Fruit fly (Drosophila melanogaster): ENCODE results near the gene obst-A.
"Not testable (repeated sequence)": the region's sequence is repeated elsewhere in the genome, so short reads cannot be mapped to it uniquely, and the experiment has no call there.

The obst-A gene

DNA sequence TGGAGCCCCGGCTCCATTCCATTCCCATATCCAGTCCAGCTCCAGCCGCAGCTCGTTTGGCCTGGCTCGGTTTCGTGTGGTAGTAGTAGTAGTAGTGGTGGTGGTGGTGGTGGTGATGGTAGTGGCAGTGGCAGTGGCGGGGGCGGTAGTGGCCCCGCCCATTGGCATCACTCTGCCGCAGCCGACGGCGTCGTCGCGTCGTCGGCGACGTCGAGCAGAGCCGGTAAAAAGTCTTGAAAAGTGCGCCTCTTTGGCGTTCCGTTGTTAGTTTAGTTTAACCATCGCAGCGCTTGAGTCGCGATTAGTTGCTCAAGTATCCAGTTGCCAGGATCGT is at the start of gene obst-A:
obst-A (plus strand) TSS at position 248 of the 334 bp plus-strand sequence.
- no peak for TF ChIP-seq Myc (optimal IDR thresholded peaks at IDR 0.05)
- no peak for TF ChIP-seq insv (optimal IDR thresholded peaks at IDR 0.05)
- TF ChIP-seq psq (optimal IDR thresholded peaks at IDR 0.05), result no peak
- TF ChIP-seq h (optimal IDR thresholded peaks at IDR 0.05), result no peak
- no peak for TF ChIP-seq ttk (optimal IDR thresholded peaks at IDR 0.05)
- TF ChIP-seq Sin3A (optimal IDR thresholded peaks at IDR 0.05), result no peak

DNA sequence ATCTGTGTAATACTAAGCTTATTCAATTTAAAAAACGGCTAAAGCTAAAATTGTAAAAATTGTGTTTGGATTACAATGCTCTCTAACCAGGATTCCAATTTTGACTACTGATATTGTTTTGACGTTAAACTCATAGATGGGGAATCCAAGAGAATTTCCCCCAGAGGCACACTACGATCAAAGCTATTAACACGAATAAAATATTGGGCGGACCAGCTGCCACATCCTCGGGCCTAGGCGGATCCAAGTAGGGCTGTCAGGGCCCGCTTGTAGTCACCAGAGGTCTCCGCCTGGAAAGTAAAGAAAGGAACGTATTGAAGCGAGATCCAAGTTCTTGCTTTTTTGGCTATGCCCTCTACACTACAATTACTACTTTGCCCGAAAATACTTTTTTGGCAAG is 45.5 kb upstream of the obst-A start, which contains the start of gene Sdic3:
Sdic3 (minus strand) TSS at position 101 of the 400 bp plus-strand sequence.
- TF ChIP-seq psq, Myc, insv (optimal IDR thresholded peaks at IDR 0.05): not testable (repeated sequence)

DNA sequence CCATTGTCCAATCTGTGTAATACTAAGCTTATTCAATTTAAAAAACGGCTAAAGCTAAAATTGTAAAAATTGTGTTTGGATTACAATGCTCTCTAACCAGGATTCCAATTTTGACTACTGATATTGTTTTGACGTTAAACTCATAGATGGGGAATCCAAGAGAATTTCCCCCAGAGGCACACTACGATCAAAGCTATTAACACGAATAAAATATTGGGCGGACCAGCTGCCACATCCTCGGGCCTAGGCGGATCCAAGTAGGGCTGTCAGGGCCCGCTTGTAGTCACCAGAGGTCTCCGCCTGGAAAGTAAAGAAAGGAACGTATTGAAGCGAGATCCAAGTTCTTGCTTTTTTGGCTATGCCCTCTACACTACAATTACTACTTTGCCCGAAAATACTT is 37.8 kb upstream of the obst-A start, which contains the start of gene SdicA:
SdicA (minus strand) TSS at position 101 of the 400 bp plus-strand sequence.
- not testable (repeated sequence) for TF ChIP-seq h, Myc, insv (optimal IDR thresholded peaks at IDR 0.05)

DNA sequence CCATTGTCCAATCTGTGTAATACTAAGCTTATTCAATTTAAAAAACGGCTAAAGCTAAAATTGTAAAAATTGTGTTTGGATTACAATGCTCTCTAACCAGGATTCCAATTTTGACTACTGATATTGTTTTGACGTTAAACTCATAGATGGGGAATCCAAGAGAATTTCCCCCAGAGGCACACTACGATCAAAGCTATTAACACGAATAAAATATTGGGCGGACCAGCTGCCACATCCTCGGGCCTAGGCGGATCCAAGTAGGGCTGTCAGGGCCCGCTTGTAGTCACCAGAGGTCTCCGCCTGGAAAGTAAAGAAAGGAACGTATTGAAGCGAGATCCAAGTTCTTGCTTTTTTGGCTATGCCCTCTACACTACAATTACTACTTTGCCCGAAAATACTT is 30.2 kb upstream of the obst-A start, which contains the start of gene SdicB:
SdicB (minus strand) TSS at position 101 of the 400 bp plus-strand sequence.
- TF ChIP-seq Sin3A, insv, Myc (optimal IDR thresholded peaks at IDR 0.05): not testable (repeated sequence)

DNA sequence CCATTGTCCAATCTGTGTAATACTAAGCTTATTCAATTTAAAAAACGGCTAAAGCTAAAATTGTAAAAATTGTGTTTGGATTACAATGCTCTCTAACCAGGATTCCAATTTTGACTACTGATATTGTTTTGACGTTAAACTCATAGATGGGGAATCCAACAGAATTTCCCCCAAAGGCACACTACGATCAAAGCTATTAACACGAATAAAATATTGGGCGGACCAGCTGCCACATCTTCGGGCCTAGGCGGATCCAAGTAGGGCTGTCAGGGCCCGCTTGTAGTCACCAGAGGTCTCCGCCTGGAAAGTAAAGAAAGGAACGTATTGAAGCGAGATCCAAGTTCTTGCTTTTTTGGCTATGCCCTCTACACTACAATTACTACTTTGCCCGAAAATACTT is 22.5 kb upstream of the obst-A start, which contains the start of gene SdicC:
SdicC (minus strand) TSS at position 101 of the 400 bp plus-strand sequence.
- TF ChIP-seq psq, Myc, ttk (optimal IDR thresholded peaks at IDR 0.05): not testable (repeated sequence)

DNA sequence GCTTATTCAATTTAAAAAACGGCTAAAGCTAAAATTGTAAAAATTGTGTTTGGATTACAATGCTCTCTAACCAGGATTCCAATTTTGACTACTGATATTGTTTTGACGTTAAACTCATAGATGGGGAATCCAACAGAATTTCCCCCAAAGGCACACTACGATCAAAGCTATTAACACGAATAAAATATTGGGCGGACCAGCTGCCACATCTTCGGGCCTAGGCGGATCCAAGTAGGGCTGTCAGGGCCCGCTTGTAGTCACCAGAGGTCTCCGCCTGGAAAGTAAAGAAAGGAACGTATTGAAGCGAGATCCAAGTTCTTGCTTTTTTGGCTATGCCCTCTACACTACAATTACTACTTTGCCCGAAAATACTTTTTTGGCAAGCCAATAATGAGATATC is 14.7 kb upstream of the obst-A start, which contains the start of gene Sdic4:
Sdic4 (minus strand) TSS at position 101 of the 400 bp plus-strand sequence.
- TF ChIP-seq insv, psq, h (optimal IDR thresholded peaks at IDR 0.05): not testable (repeated sequence)

DNA sequence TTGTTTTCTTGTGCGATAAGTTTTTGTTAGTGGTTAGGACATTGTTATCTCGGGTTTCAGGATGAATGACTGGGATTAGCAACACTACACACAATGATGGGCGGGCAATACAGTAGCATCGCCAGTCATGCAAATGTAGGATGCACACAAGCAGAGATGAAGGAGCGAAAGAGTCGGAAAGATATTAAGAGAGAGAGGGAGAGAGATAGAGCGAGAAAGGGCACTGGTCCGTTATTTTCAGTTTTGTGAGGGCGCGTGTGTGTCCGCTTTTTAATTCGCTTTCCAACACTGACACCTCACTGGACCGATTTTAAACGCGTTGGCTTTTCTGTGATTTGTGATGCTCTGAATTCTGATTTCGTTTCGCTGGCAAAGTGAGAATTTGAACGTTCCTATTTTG is 8.0 kb upstream of the obst-A start:
- TF ChIP-seq insv (optimal IDR thresholded peaks at IDR 0.05), result no peak
- no peak for TF ChIP-seq Myc (optimal IDR thresholded peaks at IDR 0.05)
- no peak for TF ChIP-seq Sin3A (optimal IDR thresholded peaks at IDR 0.05)
- TF ChIP-seq psq (optimal IDR thresholded peaks at IDR 0.05), result no peak
- no peak for TF ChIP-seq ttk (optimal IDR thresholded peaks at IDR 0.05)
- no peak for TF ChIP-seq h (optimal IDR thresholded peaks at IDR 0.05)

DNA sequence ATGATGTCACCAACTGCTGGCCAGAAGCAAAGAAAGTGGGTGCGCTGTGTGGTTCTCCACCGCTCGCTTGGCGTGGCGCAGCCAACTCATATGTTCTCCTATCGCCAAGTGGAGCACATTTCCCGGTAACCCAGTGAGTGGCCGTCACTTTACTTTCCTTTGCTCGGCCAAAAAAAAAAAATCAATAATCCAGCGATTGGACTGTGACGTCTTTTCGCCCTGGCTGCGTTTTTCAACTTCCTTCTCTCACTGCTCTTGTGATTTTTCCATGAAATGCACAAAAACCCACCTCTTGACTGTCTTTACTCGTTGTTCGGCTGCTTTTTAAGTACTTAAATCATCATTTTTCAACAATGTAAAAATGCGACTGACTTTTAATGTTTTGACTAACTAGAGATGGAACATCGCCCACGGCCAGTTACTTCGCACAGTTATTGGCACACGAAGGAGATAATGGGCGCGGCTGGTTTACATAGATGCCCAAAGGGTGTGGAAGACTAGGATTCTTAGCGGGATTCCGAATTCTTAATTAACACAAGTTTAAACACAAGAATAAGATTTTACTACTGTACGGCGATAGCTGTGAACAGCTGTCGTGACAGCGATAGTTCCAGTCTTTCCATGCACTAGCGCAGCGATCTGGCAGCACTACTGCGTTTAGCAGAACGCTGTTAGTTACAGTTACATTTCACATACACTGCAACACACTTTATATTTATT is 3.7 kb upstream of the obst-A start, which contains the start of gene sw:
sw (minus strand) TSS at position 589 of the 720 bp plus-strand sequence.
- TF ChIP-seq h (optimal IDR thresholded peaks at IDR 0.05) (no peak), insv (optimal IDR thresholded peaks at IDR 0.05) (no peak), ttk (optimal IDR thresholded peaks at IDR 0.05) (no peak), Myc (optimal IDR thresholded peaks at IDR 0.05) (no peak), psq (optimal IDR thresholded peaks at IDR 0.05) (no peak), Sin3A (optimal IDR thresholded peaks at IDR 0.05) (no peak)

DNA sequence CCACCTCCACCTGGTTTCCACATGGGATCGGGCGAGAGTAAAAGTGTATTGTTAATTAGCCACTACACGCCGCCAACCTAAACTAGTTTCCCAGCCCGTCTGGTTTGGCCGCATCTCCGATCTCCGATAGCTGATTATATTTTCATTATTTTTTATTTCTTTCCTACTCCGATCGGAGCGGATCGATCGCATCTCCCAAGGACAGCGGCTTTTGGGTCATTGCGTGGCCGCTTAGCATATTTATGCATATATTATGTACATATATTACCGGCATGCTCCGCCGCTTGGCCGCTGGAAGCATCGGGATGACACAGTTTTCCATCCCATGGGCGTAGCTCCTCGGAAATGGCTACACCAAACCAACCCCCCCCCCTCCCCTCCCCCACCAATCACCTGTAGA is 1.7 kb upstream of the obst-A start:
- no peak for TF ChIP-seq psq (optimal IDR thresholded peaks at IDR 0.05)
- TF ChIP-seq Sin3A (optimal IDR thresholded peaks at IDR 0.05), result no peak
- no peak for TF ChIP-seq ttk (optimal IDR thresholded peaks at IDR 0.05)
- TF ChIP-seq insv (optimal IDR thresholded peaks at IDR 0.05), result no peak
- TF ChIP-seq Myc (optimal IDR thresholded peaks at IDR 0.05), result no peak
- no peak for TF ChIP-seq h (optimal IDR thresholded peaks at IDR 0.05)

DNA sequence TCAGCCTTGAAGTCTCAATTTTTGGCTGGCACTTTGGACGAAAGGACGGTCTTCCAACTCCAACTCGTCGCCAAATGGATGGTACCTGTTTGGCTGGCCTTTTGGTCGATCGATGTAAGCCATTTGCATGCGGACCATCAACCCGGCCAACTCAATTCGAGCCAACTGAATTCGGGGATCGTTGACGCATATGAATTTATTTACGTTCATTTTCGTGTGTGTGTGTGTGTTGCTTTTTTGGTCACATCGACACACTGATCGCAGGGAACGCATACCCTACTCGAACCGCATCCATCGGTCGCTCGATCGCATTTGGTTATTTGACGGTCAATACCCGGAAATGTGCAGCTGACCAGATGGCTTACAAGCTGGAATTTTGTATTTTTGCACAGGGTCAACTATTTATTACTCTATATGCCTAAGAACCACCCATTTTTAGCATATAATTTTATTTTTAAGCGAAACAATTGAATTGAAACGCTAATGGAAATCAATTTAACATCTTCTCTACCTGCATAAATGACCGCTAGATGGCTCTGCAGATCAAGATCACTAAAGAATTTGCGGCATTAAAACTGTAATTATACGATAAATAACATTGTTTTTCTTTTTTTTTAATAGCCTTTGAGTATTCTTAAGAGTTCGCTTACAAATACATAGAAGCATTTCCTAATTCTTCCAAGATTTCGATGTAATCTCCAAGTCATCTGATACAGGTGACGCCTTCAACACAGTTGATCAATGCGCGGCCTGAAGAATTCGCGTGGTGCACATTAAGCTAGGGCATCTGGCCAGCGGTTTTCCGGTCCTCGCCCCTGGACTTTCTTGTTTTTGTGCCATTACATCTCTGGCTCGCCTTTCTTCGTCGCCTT is 683 bp upstream of the obst-A start:
- no peak for TF ChIP-seq ttk (optimal IDR thresholded peaks at IDR 0.05)
- TF ChIP-seq Sin3A (optimal IDR thresholded peaks at IDR 0.05), result no peak
- no peak for TF ChIP-seq insv (optimal IDR thresholded peaks at IDR 0.05)
- TF ChIP-seq psq (optimal IDR thresholded peaks at IDR 0.05), result no peak
- TF ChIP-seq Myc (optimal IDR thresholded peaks at IDR 0.05), result no peak
- TF ChIP-seq h (optimal IDR thresholded peaks at IDR 0.05), result no peak

DNA sequence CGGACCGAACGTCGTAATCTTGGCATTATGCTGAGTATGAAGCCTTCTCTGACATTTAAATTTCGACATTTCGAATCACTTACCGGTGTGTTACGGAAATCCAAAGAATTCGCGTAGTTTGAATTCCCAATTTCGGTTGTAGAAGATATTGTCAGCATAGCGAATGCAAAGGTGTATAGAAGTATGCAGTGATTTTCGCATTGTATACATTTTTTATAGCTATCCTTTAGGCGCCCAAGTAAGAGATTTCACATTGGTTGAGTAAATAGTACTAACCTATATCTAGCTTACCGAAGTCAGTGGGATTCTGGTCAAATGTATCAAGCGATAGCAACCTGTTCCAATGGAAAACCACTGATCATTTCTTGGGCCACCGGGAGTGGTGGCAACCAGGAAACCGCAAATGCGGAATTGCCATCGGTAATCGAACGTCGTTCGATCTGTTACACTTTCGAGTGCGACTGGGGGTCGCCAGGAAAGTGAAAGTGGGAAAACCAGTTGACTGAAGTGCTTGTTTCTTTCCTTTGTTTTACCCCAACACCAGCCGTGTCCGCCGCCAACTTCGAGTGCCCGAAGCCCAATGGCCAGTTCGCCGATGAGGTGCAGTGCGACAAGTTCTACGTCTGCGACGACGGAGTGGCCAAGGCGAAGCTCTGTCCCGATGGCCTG is 997 bp downstream of the obst-A start:
- TF ChIP-seq Myc (optimal IDR thresholded peaks at IDR 0.05) (no peak), ttk (optimal IDR thresholded peaks at IDR 0.05) (no peak)

DNA sequence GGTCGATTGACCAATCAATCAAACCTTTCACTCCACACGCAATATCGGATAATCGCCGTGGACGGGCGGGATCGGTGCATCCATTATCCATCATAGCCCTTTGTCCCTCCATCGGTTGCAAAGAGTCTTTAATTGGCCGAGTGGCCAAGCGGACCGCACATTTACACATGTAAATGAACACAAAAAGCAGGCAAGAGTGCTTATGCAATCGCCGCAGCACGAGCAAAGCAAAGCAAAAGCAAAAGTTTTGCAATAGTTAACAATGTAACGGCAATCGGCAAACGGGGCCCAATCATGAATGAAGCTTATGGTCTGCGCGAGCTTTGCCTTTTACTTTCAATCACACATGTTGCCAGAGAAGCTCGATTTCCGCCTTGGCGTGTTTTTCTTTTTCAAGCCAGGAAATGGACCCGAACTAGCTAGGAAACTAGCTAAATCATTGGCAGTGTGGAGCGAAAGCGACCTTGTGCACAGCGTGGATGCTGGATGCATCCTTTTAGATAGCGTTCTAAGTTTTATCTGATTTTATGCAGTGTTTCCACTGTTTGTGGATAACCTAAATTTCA is 3.7 kb downstream of the obst-A start:
- TF ChIP-seq Sin3A (optimal IDR thresholded peaks at IDR 0.05), result no peak
- no peak for TF ChIP-seq psq (optimal IDR thresholded peaks at IDR 0.05)
- no peak for TF ChIP-seq ttk (optimal IDR thresholded peaks at IDR 0.05)
- no peak for TF ChIP-seq Myc (optimal IDR thresholded peaks at IDR 0.05)
- no peak for TF ChIP-seq insv (optimal IDR thresholded peaks at IDR 0.05)
